Fruit fly (Drosophila melanogaster) whole organism, pupa: ENCODE measurements around the gene CG13671.

Source experiments
- CG10348 ChIP-seq: fragments of 200-800 bp; sonication (Bioruptor generic); IDR thresholded peaks from 2 replicates; pipeline ENCODE4 v1.3.6; 2022; ENCODE audit warnings: missing biosample characterization, missing genetic modification characterization
- CG12605 ChIP-seq: fragments of 200-800 bp; sonication (Bioruptor generic); IDR thresholded peaks from 2 replicates; pipeline ENCODE4 v1.3.6; 2022; ENCODE audit warnings: missing biosample characterization, missing genetic modification characterization
- CG13204 ChIP-seq: fragments of 200-800 bp; sonication (Bioruptor generic); optimal IDR thresholded peaks from 2 replicates; lab custom pipeline; 2018; ENCODE audit warnings: missing biosample characterization, mild to moderate bottlenecking, missing genetic modification characterization, moderate library complexity
- CG32121 ChIP-seq: fragments of 200-800 bp; sonication (Bioruptor generic); IDR thresholded peaks from 2 replicates; pipeline ENCODE4 v1.3.6; 2022; ENCODE audit warnings: missing biosample characterization, missing genetic modification characterization
- CG9948 ChIP-seq: fragments of 200-800 bp; sonication (Bioruptor generic); optimal IDR thresholded peaks from 2 replicates; lab custom pipeline; 2018; ENCODE audit warnings: missing biosample characterization, mild to moderate bottlenecking, missing genetic modification characterization, moderate library complexity
- EcR ChIP-seq: fragments of 200-800 bp; sonication (Bioruptor generic); optimal IDR thresholded peaks from 3 replicates; lab custom pipeline; 2019; ENCODE audit warnings: missing biosample characterization, missing genetic modification characterization, mild to moderate bottlenecking, moderate library complexity, missing genetic modification reagents
- Ets98B ChIP-seq: fragments of 200-800 bp; sonication (Bioruptor generic); IDR thresholded peaks from 2 replicates; pipeline ENCODE4 v1.3.6; 2022; ENCODE audit warnings: missing biosample characterization, missing genetic modification characterization
- Pif1A ChIP-seq: fragments of 200-800 bp; sonication (Bioruptor generic); optimal IDR thresholded peaks from 3 replicates; lab custom pipeline; 2016; ENCODE audit warnings: missing biosample characterization, missing genetic modification characterization
- Pif1B ChIP-seq: fragments of 200-800 bp; sonication (Bioruptor generic); optimal IDR thresholded peaks from 3 replicates; lab custom pipeline; 2016; ENCODE audit warnings: missing biosample characterization, missing genetic modification characterization
- Snoo ChIP-seq: fragments of 200-800 bp; sonication (Bioruptor generic); optimal IDR thresholded peaks from 3 replicates; lab custom pipeline; 2017; ENCODE audit warnings: missing biosample characterization, mild to moderate bottlenecking, missing genetic modification characterization, inconsistent platforms
- gl ChIP-seq: fragments of 200-800 bp; sonication (Bioruptor generic); optimal IDR thresholded peaks from 2 replicates; lab custom pipeline; 2018; ENCODE audit warnings: missing biosample characterization, mild to moderate bottlenecking, missing genetic modification characterization
- rn ChIP-seq: fragments of 200-800 bp; sonication (Bioruptor generic); IDR thresholded peaks from 2 replicates; pipeline ENCODE4 v1.3.6; 2022; ENCODE audit warnings: missing biosample characterization, missing genetic modification characterization

DNA sequence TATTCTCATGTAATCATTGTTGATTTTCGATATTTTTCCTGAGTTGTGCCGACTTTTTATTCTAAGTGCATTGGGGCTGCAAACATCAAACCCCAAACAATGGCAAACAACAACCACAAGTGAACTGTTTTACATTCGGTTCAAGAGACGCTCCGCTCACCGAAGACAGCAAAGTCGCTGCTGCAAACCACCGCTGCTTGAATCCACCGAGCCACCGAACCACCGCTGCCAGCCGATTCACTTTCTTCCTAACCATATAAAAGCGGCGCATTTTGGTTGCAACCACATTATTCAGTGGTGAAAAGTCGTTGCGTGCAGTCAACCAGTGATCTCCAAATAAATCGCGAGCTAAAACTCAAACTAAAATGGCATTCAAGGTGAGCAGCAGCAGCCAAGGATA is 36.5 kb downstream of the CG13671 start, which contains the start of gene Cpr66Cb:
- TF ChIP-seq Pif1A (no peak), CG9948 (no peak), Snoo (tag; lab: Kevin White, UChicago) (no peak), EcR (GFP tag; lab: Kevin White, UChicago) (no peak), rn (GFP tag; lab: Robert Waterston, UW) (no peak), CG10348 (GFP tag; lab: Robert Waterston, UW) (no peak), CG13204 (no peak), Pif1B (GFP tag; lab: Kevin White, UChicago) (no peak), Ets98B (GFP tag; lab: Robert Waterston, UW) (no peak), gl (tag; lab: Kevin White, UChicago) (no peak), CG32121 (GFP tag; lab: Robert Waterston, UW) (no peak), CG12605 (GFP tag; lab: Robert Waterston, UW) (no peak)
